Fruit fly (Drosophila melanogaster) whole organism, embryonic: ENCODE measurements around the gene Ets97D.

Experiments
- CG32532 ChIP-seq: fragments of 200-800 bp; sonication (Bioruptor generic); IDR thresholded peaks from 2 replicates; pipeline ENCODE4 v1.3.6; 2022; ENCODE audit warnings: missing biosample characterization, missing genetic modification characterization
- MBD-R2 ChIP-seq: fragments of 200-800 bp; sonication (Bioruptor generic); IDR thresholded peaks from 2 replicates; pipeline ENCODE4 v1.3.6; 2022; ENCODE audit warnings: missing biosample characterization, missing genetic modification characterization

- TF ChIP-seq CG32532 (GFP tag; lab: Robert Waterston, UW) (no peak), MBD-R2 (GFP tag; lab: Robert Waterston, UW) (no peak)
These were observed 16.4 kb downstream of the Ets97D start for dm6 chr3R:26896260-26896659.
